Worm (Caenorhabditis elegans) whole organism, L1 larva: ENCODE results near the gene nphp-2.

Experiments
- C04F5.9 ChIP-seq: sonication (generic microtip); optimal IDR thresholded peaks from 2 replicates; lab custom pipeline; 2016; ENCODE audit warnings: missing genetic modification characterization, missing compliant biosample characterization
- C16A3.4 ChIP-seq: fragments of 150-350 bp; optimal IDR thresholded peaks from 2 replicates; lab custom pipeline; 2014; ENCODE audit warnings: missing biosample characterization, missing genetic modification characterization
- C34B4.2 ChIP-seq: sonication (generic microtip); optimal IDR thresholded peaks from 2 replicates; lab custom pipeline; 2017; ENCODE audit warnings: mild to moderate bottlenecking, missing genetic modification characterization, missing compliant biosample characterization
- aha-1 ChIP-seq: fragments of 150-350 bp; optimal IDR thresholded peaks from 2 replicates; lab custom pipeline; 2014; ENCODE audit warnings: missing biosample characterization, missing genetic modification characterization
- alr-1 ChIP-seq: fragments of 200-800 bp; sonication (Bioruptor generic); optimal IDR thresholded peaks from 2 replicates; lab custom pipeline; 2018; ENCODE audit warnings: borderline replicate concordance, mild to moderate bottlenecking, missing genetic modification characterization, missing compliant biosample characterization
- aly-2 ChIP-seq: fragments of 150-350 bp; optimal IDR thresholded peaks from 2 replicates; lab custom pipeline; 2014; ENCODE audit warnings: missing biosample characterization, missing genetic modification characterization
- ama-1 ChIP-seq: fragments of 150-350 bp; optimal IDR thresholded peaks from 2 replicates; lab custom pipeline; 2014
- ceh-63 ChIP-seq: fragments of 200-800 bp; sonication (Bioruptor generic); optimal IDR thresholded peaks from 2 replicates; lab custom pipeline; 2018; ENCODE audit warnings: mild to moderate bottlenecking, missing genetic modification characterization, missing compliant biosample characterization
- ceh-8 ChIP-seq: fragments of 200-800 bp; sonication (Bioruptor generic); optimal IDR thresholded peaks from 2 replicates; lab custom pipeline; 2018; ENCODE audit warnings: mild to moderate bottlenecking, missing genetic modification characterization, moderate library complexity, missing compliant biosample characterization
- ceh-88 ChIP-seq: fragments of 200-800 bp; sonication (Bioruptor generic); IDR thresholded peaks from 2 replicates; pipeline ENCODE4 v1.3.6; 2022; ENCODE audit warnings: missing genetic modification characterization, missing compliant biosample characterization
- ceh-90 ChIP-seq: sonication (generic microtip); optimal IDR thresholded peaks from 2 replicates; lab custom pipeline; 2016; ENCODE audit warnings: missing genetic modification characterization, missing compliant biosample characterization
- ces-1 ChIP-seq: fragments of 150-350 bp; optimal IDR thresholded peaks from 2 replicates; lab custom pipeline; 2014; ENCODE audit warnings: missing biosample characterization, missing genetic modification reagents, missing genetic modification characterization
- dsc-1 ChIP-seq: sonication (generic microtip); optimal IDR thresholded peaks from 2 replicates; lab custom pipeline; 2016; ENCODE audit warnings: mild to moderate bottlenecking, missing genetic modification characterization, missing compliant biosample characterization
- efl-1 ChIP-seq, 4 experiments: fragments of 150-350 bp; optimal IDR thresholded peaks in 3 of 4; peaks in 1 of 4; 1 replicate in 1 of 4; 2 replicates in 3 of 4; lab custom pipeline; 2014; ENCODE audit warnings: missing biosample characterization in 2 of 4, missing genetic modification characterization in 2 of 4, missing genetic modification reagents in 2 of 4
- egl-13 ChIP-seq: sonication (generic microtip); optimal IDR thresholded peaks from 2 replicates; lab custom pipeline; 2016; ENCODE audit warnings: missing genotype, missing genetic modification reagents, missing genetic modification characterization, missing compliant biosample characterization
- elt-2 ChIP-seq: sonication (generic microtip); optimal IDR thresholded peaks from 2 replicates; lab custom pipeline; 2016; ENCODE audit warnings: missing genetic modification characterization, mild to moderate bottlenecking, inconsistent platforms, missing compliant biosample characterization, missing genetic modification reagents
- fkh-10 ChIP-seq: sonication (generic microtip); optimal IDR thresholded peaks from 2 replicates; lab custom pipeline; 2017; ENCODE audit warnings: missing biosample characterization, missing genetic modification reagents, missing genetic modification characterization
- fkh-8 ChIP-seq: sonication (generic microtip); optimal IDR thresholded peaks from 2 replicates; lab custom pipeline; 2016; ENCODE audit warnings: mild to moderate bottlenecking, missing genetic modification characterization, missing compliant biosample characterization
- grh-1 ChIP-seq: fragments of 200-800 bp; sonication (Bioruptor generic); IDR thresholded peaks from 2 replicates; pipeline ENCODE4 v1.3.6; 2022; ENCODE audit warnings: missing genetic modification reagents, missing genetic modification characterization, missing compliant biosample characterization
- hlh-17 ChIP-seq: fragments of 200-800 bp; sonication (Bioruptor generic); optimal IDR thresholded peaks from 2 replicates; lab custom pipeline; 2018; ENCODE audit warnings: missing genetic modification characterization, mild to moderate bottlenecking, missing compliant biosample characterization, moderate library complexity, borderline replicate concordance
- hlh-4 ChIP-seq: sonication (generic microtip); optimal IDR thresholded peaks from 2 replicates; lab custom pipeline; 2016; ENCODE audit warnings: mild to moderate bottlenecking, missing genetic modification characterization, missing compliant biosample characterization
- isw-1 ChIP-seq: fragments of 200-800 bp; sonication (Bioruptor generic); IDR thresholded peaks from 2 replicates; pipeline ENCODE4 v1.3.6; 2022; ENCODE audit warnings: missing genetic modification characterization, missing compliant biosample characterization
- jun-1 ChIP-seq: fragments of 150-350 bp; optimal IDR thresholded peaks from 2 replicates; lab custom pipeline; 2014; ENCODE audit warnings: missing biosample characterization, missing genetic modification reagents, missing genetic modification characterization
- lin-14 ChIP-seq: fragments of 200-800 bp; sonication (Bioruptor generic); optimal IDR thresholded peaks from 2 replicates; lab custom pipeline; 2018; ENCODE audit warnings: mild to moderate bottlenecking, missing genetic modification characterization, moderate library complexity, missing compliant biosample characterization
- lin-35 ChIP-seq, 2 experiments: fragments of 150-350 bp; optimal IDR thresholded peaks; 2 replicates each; lab custom pipeline; 2014; ENCODE audit warnings: missing biosample characterization in 2 of 2, missing genetic modification characterization in 2 of 2, missing genetic modification reagents in 2 of 2
- lin-39 ChIP-seq: fragments of 150-350 bp; optimal IDR thresholded peaks from 2 replicates; lab custom pipeline; 2014; ENCODE audit warnings: missing biosample characterization, missing genetic modification reagents, missing genetic modification characterization
- lir-3 ChIP-seq: sonication (generic microtip); optimal IDR thresholded peaks from 2 replicates; lab custom pipeline; 2016; ENCODE audit warnings: mild to moderate bottlenecking, missing genetic modification characterization, moderate library complexity, missing compliant biosample characterization; ENCODE audit not compliant: poor library complexity
- lsy-2 ChIP-seq, 2 experiments: fragments of 150-350 bp; optimal IDR thresholded peaks; 2 replicates each; lab custom pipeline; 2014; ENCODE audit warnings: missing biosample characterization in 2 of 2, missing genetic modification characterization in 2 of 2
- mab-9 ChIP-seq: fragments of 200-800 bp; sonication (Bioruptor generic); IDR thresholded peaks from 2 replicates; pipeline ENCODE4 v1.3.6; 2022; ENCODE audit warnings: missing genetic modification reagents, missing genetic modification characterization, missing compliant biosample characterization
- nhr-11 ChIP-seq: fragments of 150-350 bp; optimal IDR thresholded peaks from 2 replicates; lab custom pipeline; 2014; ENCODE audit warnings: missing biosample characterization, missing genetic modification characterization
- nhr-12 ChIP-seq: sonication (generic microtip); optimal IDR thresholded peaks from 2 replicates; lab custom pipeline; 2017; ENCODE audit warnings: missing biosample characterization, missing genetic modification characterization
- nhr-19 ChIP-seq: fragments of 200-800 bp; sonication (Bioruptor generic); conservative IDR thresholded peaks from 2 replicates; pipeline ENCODE4 v1.3.6; 2022; ENCODE audit warnings: missing genetic modification characterization, missing compliant biosample characterization
- nhr-20 ChIP-seq: sonication (generic microtip); optimal IDR thresholded peaks from 2 replicates; lab custom pipeline; 2016; ENCODE audit warnings: mild to moderate bottlenecking, missing genetic modification characterization, missing compliant biosample characterization
- nhr-28 ChIP-seq: fragments of 150-350 bp; optimal IDR thresholded peaks from 2 replicates; lab custom pipeline; 2014; ENCODE audit warnings: missing biosample characterization, missing genetic modification characterization
- nhr-47 ChIP-seq: sonication (generic microtip); optimal IDR thresholded peaks from 2 replicates; lab custom pipeline; 2016; ENCODE audit warnings: mild to moderate bottlenecking, missing genetic modification characterization, moderate library complexity, missing compliant biosample characterization
- nhr-71 ChIP-seq: sonication (generic microtip); optimal IDR thresholded peaks from 2 replicates; lab custom pipeline; 2016; ENCODE audit warnings: mild to moderate bottlenecking, missing genetic modification characterization, moderate library complexity, missing compliant biosample characterization
- nhr-76 ChIP-seq: sonication (generic microtip); optimal IDR thresholded peaks from 2 replicates; lab custom pipeline; 2017; ENCODE audit warnings: missing biosample characterization, missing genetic modification characterization
- nhr-77 ChIP-seq: fragments of 150-350 bp; optimal IDR thresholded peaks from 2 replicates; lab custom pipeline; 2014; ENCODE audit warnings: missing biosample characterization, missing genetic modification characterization
- nhr-85 ChIP-seq: sonication (generic microtip); peaks from one replicate; lab custom pipeline; 2016; ENCODE audit warnings: missing genetic modification characterization, inconsistent platforms, missing compliant biosample characterization
- pax-3 ChIP-seq: fragments of 200-800 bp; sonication (Bioruptor generic); optimal IDR thresholded peaks from 2 replicates; lab custom pipeline; 2018; ENCODE audit warnings: mild to moderate bottlenecking, missing genetic modification characterization, moderate library complexity, missing compliant biosample characterization
- pqm-1 ChIP-seq: sonication (generic microtip); optimal IDR thresholded peaks from 3 replicates; lab custom pipeline; 2017; ENCODE audit warnings: missing biosample characterization, missing genetic modification characterization
- snpc-4 ChIP-seq: fragments of 150-350 bp; optimal IDR thresholded peaks from 2 replicates; lab custom pipeline; 2014; ENCODE audit warnings: missing biosample characterization, missing genetic modification characterization
- snu-23 ChIP-seq: sonication (generic microtip); optimal IDR thresholded peaks from 2 replicates; lab custom pipeline; 2016; ENCODE audit warnings: missing genetic modification characterization, missing compliant biosample characterization
- sox-4 ChIP-seq: sonication (generic microtip); optimal IDR thresholded peaks from 2 replicates; lab custom pipeline; 2016; ENCODE audit warnings: missing genetic modification characterization, missing compliant biosample characterization
- sptf-1 ChIP-seq: fragments of 150-350 bp; optimal IDR thresholded peaks from 2 replicates; lab custom pipeline; 2014; ENCODE audit warnings: missing biosample characterization, missing genetic modification characterization
- sup-37 ChIP-seq: fragments of 200-800 bp; sonication (Bioruptor generic); optimal IDR thresholded peaks from 2 replicates; lab custom pipeline; 2018; ENCODE audit warnings: mild to moderate bottlenecking, missing genetic modification characterization, missing compliant biosample characterization
- tbx-2 ChIP-seq: sonication (generic microtip); optimal IDR thresholded peaks from 2 replicates; lab custom pipeline; 2016; ENCODE audit warnings: missing genetic modification characterization, missing compliant biosample characterization
- tlp-1 ChIP-seq: fragments of 150-350 bp; optimal IDR thresholded peaks from 2 replicates; lab custom pipeline; 2014; ENCODE audit warnings: missing biosample characterization, missing genetic modification characterization
- unc-130 ChIP-seq: fragments of 150-350 bp; optimal IDR thresholded peaks from 2 replicates; lab custom pipeline; 2017; ENCODE audit warnings: missing biosample characterization, missing genetic modification characterization, inconsistent platforms
- unc-62 ChIP-seq: fragments of 150-350 bp; optimal IDR thresholded peaks from 2 replicates; lab custom pipeline; 2014; ENCODE audit warnings: missing biosample characterization, missing genetic modification reagents, missing genetic modification characterization
- unc-86 ChIP-seq: sonication (generic microtip); optimal IDR thresholded peaks from 2 replicates; lab custom pipeline; 2016; ENCODE audit warnings: missing genetic modification characterization, missing compliant biosample characterization
- unc-98 ChIP-seq: fragments of 200-800 bp; sonication (Bioruptor generic); IDR thresholded peaks from 2 replicates; pipeline ENCODE4 v1.3.6; 2022; ENCODE audit warnings: missing genetic modification characterization, missing compliant biosample characterization
- vab-15 ChIP-seq: sonication (generic microtip); optimal IDR thresholded peaks from 2 replicates; lab custom pipeline; 2017; ENCODE audit warnings: missing genotype, mild to moderate bottlenecking, missing genetic modification characterization, missing compliant biosample characterization
- ztf-4 ChIP-seq: fragments of 150-350 bp; optimal IDR thresholded peaks from 2 replicates; lab custom pipeline; 2014; ENCODE audit warnings: missing biosample characterization, missing genetic modification characterization

Gene nphp-2

DNA sequence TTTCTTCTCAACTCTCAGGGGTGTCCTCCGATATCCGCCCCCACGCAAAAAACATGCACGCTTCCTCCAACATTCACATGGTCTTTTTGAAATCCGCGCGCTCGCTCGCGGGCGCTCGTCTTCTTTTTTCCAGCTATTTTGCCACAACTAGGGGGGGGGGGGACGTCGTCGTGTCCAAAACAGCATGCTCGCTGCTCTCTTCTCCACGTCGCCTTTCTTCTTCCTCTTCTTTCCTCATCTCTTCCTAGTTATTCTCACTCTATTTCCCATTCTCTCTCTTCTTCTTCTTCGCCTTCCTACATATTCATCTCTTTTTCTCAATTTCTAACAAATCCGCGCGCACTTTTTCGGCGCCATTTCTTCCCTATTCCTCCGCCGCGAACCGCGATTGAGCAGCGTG, 47.9 kb downstream of the nphp-2 start (continued):
- TF ChIP-seq ceh-8 (GFP tag; lab: Kevin White, UChicago) (peak; percentile 35), unc-98 (GFP tag; lab: Robert Waterston, UW) (no peak), nhr-11 (tag; lab: Kevin White, UChicago) (no peak), hlh-4 (no peak), C04F5.9 (tag; lab: Kevin White, UChicago) (no peak), nhr-19 (GFP tag; lab: Robert Waterston, UW) (no peak), ceh-90 (tag; lab: Kevin White, UChicago) (no peak), tbx-2 (tag; lab: Kevin White, UChicago) (peak; percentile 27), lsy-2 (tag; optimal IDR thresholded peaks at IDR 0.05; lab: Kevin White, UChicago) (peak in 1 of 2 experiments; percentile 9), mab-9 (GFP tag; lab: Robert Waterston, UW) (no peak), hlh-17 (no peak), unc-86 (peak; percentile 56), aha-1 (no peak), C16A3.4 (no peak), nhr-12 (no peak), snu-23 (GFP tag; lab: Kevin White, UChicago) (peak; percentile 27), jun-1 (tag; lab: Kevin White, UChicago) (no peak), vab-15 (tag; lab: Kevin White, UChicago) (no peak), pax-3 (tag; lab: Kevin White, UChicago) (peak; percentile 46), fkh-8 (tag; lab: Kevin White, UChicago) (peak; percentile 91), nhr-71 (peak; percentile 58), isw-1 (GFP tag; lab: Robert Waterston, UW) (peak; percentile 8; the same call in 1 of the 2 replicates), unc-62 (no peak), nhr-85 (tag; lab: Kevin White, UChicago) (no peak), ces-1 (no peak), elt-2 (tag; lab: Kevin White, UChicago) (no peak), alr-1 (tag; lab: Kevin White, UChicago) (no peak), sptf-1 (tag; lab: Kevin White, UChicago) (no peak), nhr-28 (tag; lab: Kevin White, UChicago) (no peak), snpc-4 (tag; lab: Kevin White, UChicago) (no peak), unc-130 (tag; lab: Kevin White, UChicago) (no peak), grh-1 (no peak), sup-37 (GFP tag; lab: Kevin White, UChicago) (no peak), pqm-1 (tag; lab: Kevin White, UChicago) (no peak), efl-1 (optimal IDR thresholded peaks at IDR 0.05; lab: Kevin White, UChicago) (peak in 1 of 2 experiments; percentile 20), efl-1 (GFP tag; optimal IDR thresholded peaks at IDR 0.05 in 1 of 2; lab: Kevin White, UChicago) (no peak), fkh-10 (peak; percentile 57), ama-1 (lab: Kevin White, UChicago) (no peak), ceh-63 (GFP tag; lab: Kevin White, UChicago) (no peak), nhr-77 (no peak), egl-13 (tag; lab: Kevin White, UChicago) (peak; percentile 75), lir-3 (tag; lab: Kevin White, UChicago) (no peak)

DNA sequence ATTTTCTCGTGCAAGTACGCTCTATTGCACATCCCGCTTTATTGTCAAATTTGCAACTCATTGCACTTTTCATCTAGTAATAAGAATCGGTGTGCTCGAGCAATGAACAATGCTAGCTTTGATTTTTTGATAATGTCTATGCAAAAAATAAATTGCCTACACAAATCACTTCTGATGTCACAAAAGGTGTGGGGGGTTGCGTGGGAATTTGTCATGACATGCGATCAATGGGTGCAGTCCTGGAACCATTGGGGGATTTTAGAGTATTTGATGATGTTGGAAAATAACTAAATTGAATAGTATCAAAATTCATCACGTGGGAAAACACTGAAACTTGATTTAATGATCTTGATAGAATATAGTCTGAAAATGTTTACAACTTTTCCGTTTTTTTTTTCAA, 50.3 kb downstream of the nphp-2 start:
- TF ChIP-seq lsy-2 (tag; optimal IDR thresholded peaks at IDR 0.05; lab: Kevin White, UChicago) (no peak), C04F5.9 (tag; lab: Kevin White, UChicago) (no peak), nhr-20 (tag; lab: Kevin White, UChicago) (no peak), nhr-47 (peak; percentile 23), lin-35 (GFP tag; optimal IDR thresholded peaks at IDR 0.05; lab: Kevin White, UChicago) (no peak), C34B4.2 (no peak), grh-1 (no peak), nhr-76 (tag; lab: Kevin White, UChicago) (no peak), hlh-17 (no peak), hlh-4 (no peak), aly-2 (no peak), ces-1 (no peak), sox-4 (tag; lab: Kevin White, UChicago) (no peak), dsc-1 (tag; lab: Kevin White, UChicago) (no peak), lin-14 (peak; percentile 26), ztf-4 (tag; lab: Kevin White, UChicago) (no peak), egl-13 (tag; lab: Kevin White, UChicago) (no peak), tlp-1 (tag; lab: Kevin White, UChicago) (no peak), sup-37 (GFP tag; lab: Kevin White, UChicago) (no peak), lin-39 (tag; lab: Kevin White, UChicago) (no peak), ceh-88 (no peak), unc-130 (tag; lab: Kevin White, UChicago) (no peak)
